Fruit fly (Drosophila melanogaster) whole organism, prepupa: ENCODE data around the gene Cortactin.
A peak's percentile ranks its signal among the peaks of the same experiment; 100 is the strongest.

Experiments
- CG10631 ChIP-seq: fragments of 200-800 bp; sonication (Bioruptor generic); optimal IDR thresholded peaks from 2 replicates; lab custom pipeline; 2016; ENCODE audit warnings: missing biosample characterization, missing genetic modification characterization
- CG10669 ChIP-seq: fragments of 200-800 bp; sonication (Bioruptor generic); optimal IDR thresholded peaks from 3 replicates; lab custom pipeline; 2018; ENCODE audit warnings: missing biosample characterization, mild to moderate bottlenecking, missing genetic modification characterization, moderate library complexity
- CG11762 ChIP-seq: fragments of 200-800 bp; sonication (Bioruptor generic); optimal IDR thresholded peaks from 3 replicates; lab custom pipeline; 2016; ENCODE audit warnings: missing biosample characterization, missing genetic modification characterization; ENCODE audit not compliant: insufficient read depth
- CG1621 ChIP-seq: fragments of 200-800 bp; sonication (Bioruptor generic); optimal IDR thresholded peaks from 3 replicates; lab custom pipeline; 2018; ENCODE audit warnings: missing biosample characterization, mild to moderate bottlenecking, missing genetic modification characterization
- CG16779 ChIP-seq: fragments of 200-800 bp; sonication (Bioruptor generic); optimal IDR thresholded peaks from 3 replicates; lab custom pipeline; 2017; ENCODE audit warnings: missing biosample characterization, mild to moderate bottlenecking, missing genetic modification characterization
- CG3032 ChIP-seq: fragments of 200-800 bp; optimal IDR thresholded peaks from 2 replicates; lab custom pipeline; 2019; ENCODE audit warnings: missing biosample characterization, mild to moderate bottlenecking, missing genetic modification characterization, moderate library complexity
- CG31627 ChIP-seq: fragments of 200-800 bp; sonication (Bioruptor generic); optimal IDR thresholded peaks from 3 replicates; lab custom pipeline; 2016; ENCODE audit warnings: missing biosample characterization, missing genetic modification characterization
- CG32006 ChIP-seq: fragments of 200-800 bp; sonication (Bioruptor generic); optimal IDR thresholded peaks from 3 replicates; lab custom pipeline; 2017; ENCODE audit warnings: missing biosample characterization, mild to moderate bottlenecking, missing genetic modification characterization
- CG3919 ChIP-seq: fragments of 200-800 bp; sonication (Bioruptor generic); optimal IDR thresholded peaks from 3 replicates; lab custom pipeline; 2016; ENCODE audit warnings: missing biosample characterization, missing genetic modification characterization
- CG4318 ChIP-seq: fragments of 200-800 bp; sonication (Bioruptor generic); optimal IDR thresholded peaks from 3 replicates; lab custom pipeline; 2017; ENCODE audit warnings: missing biosample characterization, mild to moderate bottlenecking, missing genetic modification characterization
- CG6276 ChIP-seq: fragments of 200-800 bp; sonication (Bioruptor generic); optimal IDR thresholded peaks from 2 replicates; lab custom pipeline; 2017; ENCODE audit warnings: missing biosample characterization, mild to moderate bottlenecking, missing genetic modification characterization
- CG6792 ChIP-seq: fragments of 200-800 bp; sonication (Bioruptor generic); optimal IDR thresholded peaks from 3 replicates; lab custom pipeline; 2016; ENCODE audit warnings: missing biosample characterization, missing genetic modification characterization
- CG6808 ChIP-seq: fragments of 200-800 bp; sonication (Bioruptor generic); optimal IDR thresholded peaks from 3 replicates; lab custom pipeline; 2017; ENCODE audit warnings: missing biosample characterization, missing genetic modification characterization, mild to moderate bottlenecking, moderate library complexity, missing genetic modification reagents
- CG6854 ChIP-seq: fragments of 200-800 bp; sonication (Bioruptor generic); optimal IDR thresholded peaks from 2 replicates; lab custom pipeline; 2017; ENCODE audit warnings: missing biosample characterization, mild to moderate bottlenecking, missing genetic modification characterization
- CG7368 ChIP-seq: fragments of 200-800 bp; sonication (Bioruptor generic); optimal IDR thresholded peaks from 3 replicates; lab custom pipeline; 2016; ENCODE audit warnings: missing biosample characterization, missing genetic modification characterization
- CG8119 ChIP-seq: fragments of 200-800 bp; sonication (Bioruptor generic); IDR thresholded peaks from 3 replicates; pipeline ENCODE4 v1.3.6; 2022; ENCODE audit warnings: missing biosample characterization, missing genetic modification characterization
- CG8632 ChIP-seq: fragments of 200-800 bp; sonication (Bioruptor generic); optimal IDR thresholded peaks from 3 replicates; lab custom pipeline; 2016; ENCODE audit warnings: missing biosample characterization, missing genetic modification characterization
- CG9139 ChIP-seq: fragments of 200-800 bp; sonication (Bioruptor generic); optimal IDR thresholded peaks from 3 replicates; lab custom pipeline; 2017; ENCODE audit warnings: missing biosample characterization, mild to moderate bottlenecking, missing genetic modification characterization
- Eip75B ChIP-seq: fragments of 200-800 bp; sonication (Bioruptor generic); optimal IDR thresholded peaks from 3 replicates; lab custom pipeline; 2016; ENCODE audit warnings: missing biosample characterization, missing genetic modification characterization
- Eip78C ChIP-seq: fragments of 200-800 bp; sonication (Bioruptor generic); peaks from one replicate; lab custom pipeline; 2016; ENCODE audit warnings: missing biosample characterization, missing genetic modification characterization
- Eip93F ChIP-seq: fragments of 200-800 bp; sonication (Bioruptor generic); optimal IDR thresholded peaks from 2 replicates; lab custom pipeline; 2016; ENCODE audit warnings: missing biosample characterization, mild to moderate bottlenecking, missing genetic modification characterization
- Ets21C ChIP-seq: fragments of 200-800 bp; sonication (Bioruptor generic); optimal IDR thresholded peaks from 3 replicates; lab custom pipeline; 2016; ENCODE audit warnings: missing biosample characterization, missing genetic modification characterization
- Ets96B ChIP-seq: fragments of 200-800 bp; optimal IDR thresholded peaks from 2 replicates; lab custom pipeline; 2019; ENCODE audit warnings: missing biosample characterization, mild to moderate bottlenecking, missing genetic modification characterization, moderate library complexity
- Hr39 ChIP-seq: fragments of 200-800 bp; sonication (Bioruptor generic); optimal IDR thresholded peaks from 2 replicates; lab custom pipeline; 2016; ENCODE audit warnings: missing biosample characterization, missing genetic modification characterization
- Hr4 ChIP-seq: fragments of 200-800 bp; sonication (Bioruptor generic); optimal IDR thresholded peaks from 3 replicates; lab custom pipeline; 2016; ENCODE audit warnings: missing biosample characterization, missing genetic modification characterization
- Lpt ChIP-seq: fragments of 200-800 bp; sonication (Bioruptor generic); optimal IDR thresholded peaks from 3 replicates; lab custom pipeline; 2016; ENCODE audit warnings: missing biosample characterization, missing genetic modification characterization
- Met ChIP-seq: fragments of 200-800 bp; sonication (Bioruptor generic); optimal IDR thresholded peaks from 3 replicates; lab custom pipeline; 2016; ENCODE audit warnings: missing biosample characterization, missing genetic modification characterization
- OdsH ChIP-seq: fragments of 200-800 bp; sonication (Bioruptor generic); optimal IDR thresholded peaks from 3 replicates; lab custom pipeline; 2016; ENCODE audit warnings: missing biosample characterization, missing genetic modification characterization
- Smox ChIP-seq: fragments of 200-800 bp; sonication (Bioruptor generic); optimal IDR thresholded peaks from 3 replicates; lab custom pipeline; 2016; ENCODE audit warnings: missing biosample characterization, missing genetic modification characterization
- Sox102F ChIP-seq: fragments of 200-800 bp; sonication (Bioruptor generic); optimal IDR thresholded peaks from 2 replicates; lab custom pipeline; 2016; ENCODE audit warnings: missing biosample characterization, mild to moderate bottlenecking, missing genetic modification characterization
- Sox14 ChIP-seq: fragments of 200-800 bp; sonication (Bioruptor generic); optimal IDR thresholded peaks from 3 replicates; lab custom pipeline; 2016; ENCODE audit warnings: missing biosample characterization, missing genetic modification characterization
- Sox15 ChIP-seq: fragments of 200-800 bp; sonication (Bioruptor generic); optimal IDR thresholded peaks from 3 replicates; lab custom pipeline; 2016; ENCODE audit warnings: missing biosample characterization, missing genetic modification characterization
- achi ChIP-seq: fragments of 200-800 bp; sonication (Bioruptor generic); optimal IDR thresholded peaks from 3 replicates; lab custom pipeline; 2016; ENCODE audit warnings: missing biosample characterization, missing genetic modification characterization
- acj6 ChIP-seq: fragments of 200-800 bp; sonication (Bioruptor generic); optimal IDR thresholded peaks from 3 replicates; lab custom pipeline; 2016; ENCODE audit warnings: missing biosample characterization, missing genetic modification characterization
- cyc ChIP-seq: fragments of 200-800 bp; sonication (Bioruptor generic); optimal IDR thresholded peaks from 3 replicates; lab custom pipeline; 2016; ENCODE audit warnings: missing biosample characterization, missing genetic modification characterization
- dac ChIP-seq: fragments of 200-800 bp; sonication (Bioruptor generic); optimal IDR thresholded peaks from 2 replicates; lab custom pipeline; 2017; ENCODE audit warnings: missing biosample characterization, mild to moderate bottlenecking, missing genetic modification characterization
- eg ChIP-seq: fragments of 200-800 bp; sonication (Bioruptor generic); IDR thresholded peaks from 3 replicates; pipeline ENCODE4 v1.3.6; 2022; ENCODE audit warnings: missing biosample characterization, missing genetic modification characterization
- esn ChIP-seq: fragments of 200-800 bp; sonication (Bioruptor generic); optimal IDR thresholded peaks from 2 replicates; lab custom pipeline; 2016; ENCODE audit warnings: missing biosample characterization, mild to moderate bottlenecking, missing genetic modification characterization, moderate library complexity
- fkh ChIP-seq: fragments of 200-800 bp; sonication (Bioruptor generic); optimal IDR thresholded peaks from 3 replicates; lab custom pipeline; 2017; ENCODE audit warnings: missing biosample characterization, mild to moderate bottlenecking, missing genetic modification characterization, moderate library complexity
- lz ChIP-seq: fragments of 200-800 bp; sonication (Bioruptor generic); optimal IDR thresholded peaks from 3 replicates; lab custom pipeline; 2016; ENCODE audit warnings: missing biosample characterization, missing genetic modification characterization
- pdm3 ChIP-seq: fragments of 200-800 bp; sonication (Bioruptor generic); optimal IDR thresholded peaks from 3 replicates; lab custom pipeline; 2016; ENCODE audit warnings: missing biosample characterization, missing genetic modification characterization
- salr ChIP-seq, 2 experiments: fragments of 200-800 bp; sonication (Bioruptor generic); optimal IDR thresholded peaks; 3 replicates each; lab custom pipeline; 2016 to 2018; ENCODE audit warnings: missing biosample characterization in 2 of 2, missing genetic modification characterization in 2 of 2, mild to moderate bottlenecking in 1 of 2
- ss ChIP-seq, 2 experiments: fragments of 200-800 bp; sonication (Bioruptor generic); optimal IDR thresholded peaks; 2 replicates in 1 of 2; 3 replicates in 1 of 2; lab custom pipeline; 2017 to 2018; ENCODE audit warnings: mild to moderate bottlenecking in 2 of 2, missing biosample characterization in 2 of 2, missing genetic modification characterization in 2 of 2, moderate library complexity in 1 of 2
- svp ChIP-seq: fragments of 200-800 bp; sonication (Bioruptor generic); peaks from one replicate; lab custom pipeline; 2016; ENCODE audit warnings: missing biosample characterization, missing genetic modification characterization
- topi ChIP-seq: fragments of 200-800 bp; sonication (Bioruptor generic); optimal IDR thresholded peaks from 3 replicates; lab custom pipeline; 2016; ENCODE audit warnings: missing biosample characterization, missing genetic modification characterization

The Cortactin gene

DNA sequence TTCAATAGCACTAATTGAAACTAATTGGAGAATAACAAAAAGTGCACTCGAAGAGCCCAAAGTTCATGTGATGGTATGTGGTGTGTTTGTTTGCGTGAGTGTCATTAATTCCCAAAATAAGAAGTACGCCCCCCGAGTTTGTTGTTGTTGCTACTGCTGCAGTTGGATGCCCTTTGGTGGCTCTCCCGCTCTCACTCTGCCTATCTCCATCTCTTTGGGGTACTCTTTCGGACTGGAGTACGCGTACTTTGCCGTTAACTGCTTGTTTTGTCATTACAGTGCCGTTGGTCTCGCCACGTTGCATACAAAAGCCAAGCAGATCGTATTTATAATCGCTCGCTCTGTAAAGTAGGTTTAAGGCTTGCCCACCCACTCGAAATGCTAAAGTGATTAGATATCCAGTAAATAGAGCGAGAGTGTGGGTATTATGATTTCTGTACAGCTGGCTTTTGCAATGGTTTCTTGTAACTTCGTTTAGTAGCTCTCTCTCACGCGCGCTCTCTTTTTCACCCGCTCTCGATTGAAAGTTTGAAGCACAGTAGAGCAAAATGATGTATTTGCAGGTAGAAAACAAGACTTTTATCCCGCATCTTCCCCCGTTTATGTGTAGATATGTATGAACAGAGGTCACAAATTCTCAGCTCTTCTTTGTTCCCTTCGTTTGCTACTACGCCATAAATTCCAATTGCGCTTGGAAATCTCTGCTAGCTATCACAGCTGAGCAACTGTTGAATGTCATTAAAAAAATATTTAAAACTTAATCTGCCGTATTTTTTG is 47.9 kb upstream of the Cortactin start (continued):
- TF ChIP-seq Met (GFP tag; lab: Kevin White, UChicago), result peak; percentile 71
- TF ChIP-seq CG3032, result no peak
- peak; percentile 45; the same call in 2 of the 3 replicates for TF ChIP-seq CG8119
- TF ChIP-seq CG11762 (GFP tag; lab: Kevin White, UChicago), result peak; percentile 10
- peak; percentile 28 for TF ChIP-seq CG6808 (GFP tag; lab: Kevin White, UChicago)
- TF ChIP-seq CG3919 (GFP tag; lab: Kevin White, UChicago), result peak; percentile 49
- no peak for TF ChIP-seq CG6854
- peak; percentile 64 for TF ChIP-seq Hr4 (GFP tag; lab: Kevin White, UChicago)
- TF ChIP-seq salr (GFP tag; optimal IDR thresholded peaks at IDR 0.05; lab: Kevin White, UChicago), result peak in 1 of 2 experiments; percentile 12
- peak; percentile 78 for TF ChIP-seq CG32006 (GFP tag; lab: Kevin White, UChicago)
- TF ChIP-seq pdm3 (GFP tag; lab: Kevin White, UChicago), result no peak
- peak; percentile 83 for TF ChIP-seq Eip78C (GFP tag; lab: Kevin White, UChicago)
- TF ChIP-seq Sox14 (GFP tag; lab: Kevin White, UChicago), result peak; percentile 80
- peak; percentile 52 for TF ChIP-seq topi (GFP tag; lab: Kevin White, UChicago)
- peak; percentile 49 for TF ChIP-seq Sox15 (GFP tag; lab: Kevin White, UChicago)
- TF ChIP-seq CG16779, result peak; percentile 5
- peak in 1 of 2 experiments; percentile 37 for TF ChIP-seq ss (GFP tag; optimal IDR thresholded peaks at IDR 0.05; lab: Kevin White, UChicago)
- peak; percentile 47 for TF ChIP-seq OdsH
- no peak for TF ChIP-seq fkh (GFP tag; lab: Kevin White, UChicago)
- peak; percentile 61 for TF ChIP-seq Eip93F (GFP tag; lab: Kevin White, UChicago)
- TF ChIP-seq CG10669 (GFP tag; lab: Kevin White, UChicago), result peak; percentile 12
- TF ChIP-seq eg (GFP tag; lab: Robert Waterston, UW), result no peak; the same call in 2 of the 3 replicates
- TF ChIP-seq Ets21C (GFP tag; lab: Kevin White, UChicago), result no peak
- TF ChIP-seq CG1621 (tag; lab: Kevin White, UChicago), result no peak
- TF ChIP-seq CG7368, result peak; percentile 5
- TF ChIP-seq, all 60 proteins: peak for 43

DNA sequence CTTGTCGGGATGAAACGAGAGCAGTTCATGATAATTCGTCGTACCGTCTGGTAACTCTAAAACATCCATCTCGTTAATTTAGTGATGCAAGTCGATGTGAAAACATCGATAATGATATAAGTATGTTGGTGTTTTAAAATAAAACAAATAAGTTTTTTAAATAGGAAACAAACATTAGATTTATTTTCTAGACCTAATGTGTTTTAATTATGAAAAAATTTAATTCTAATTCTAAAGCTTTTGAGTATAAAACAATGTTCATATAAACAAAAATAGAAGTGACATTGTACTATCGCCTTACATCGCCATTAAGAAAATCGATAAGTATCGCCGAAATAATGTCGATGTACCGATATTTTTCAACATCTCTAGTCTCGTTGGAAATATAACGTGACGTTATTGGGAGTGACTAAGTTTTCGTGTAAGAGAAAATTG is 46.8 kb upstream of the Cortactin start, which contains the start of gene Rab11:
Gene Rab11 (plus strand): TSS at position 363 of the 435 bp plus-strand sequence.
- peak; percentile 48 for TF ChIP-seq CG31627 (GFP tag; lab: Kevin White, UChicago)
- TF ChIP-seq lz (GFP tag; lab: Kevin White, UChicago), result peak; percentile 45
- TF ChIP-seq Eip75B (GFP tag; lab: Kevin White, UChicago), result no peak
- no peak for TF ChIP-seq CG9139 (GFP tag; lab: Kevin White, UChicago)
- peak; percentile 31 for TF ChIP-seq CG6792 (GFP tag; lab: Kevin White, UChicago)
- no peak for TF ChIP-seq Eip93F (GFP tag; lab: Kevin White, UChicago)
- TF ChIP-seq CG3919 (GFP tag; lab: Kevin White, UChicago), result peak; percentile 48
- TF ChIP-seq Hr4 (GFP tag; lab: Kevin White, UChicago), result peak; percentile 57
- TF ChIP-seq Lpt (GFP tag; lab: Kevin White, UChicago), result no peak
- peak; percentile 1 for TF ChIP-seq CG11762 (GFP tag; lab: Kevin White, UChicago)
- peak; percentile 8 for TF ChIP-seq Sox102F (GFP tag; lab: Kevin White, UChicago)
- TF ChIP-seq Ets96B (tag; lab: Kevin White, UChicago), result no peak
- peak; percentile 54 for TF ChIP-seq topi (GFP tag; lab: Kevin White, UChicago)
- TF ChIP-seq CG6276 (GFP tag; lab: Kevin White, UChicago), result no peak
- TF ChIP-seq achi (GFP tag; lab: Kevin White, UChicago), result peak; percentile 15
- peak; percentile 52 for TF ChIP-seq OdsH
- TF ChIP-seq CG3032, result peak; percentile 41
- TF ChIP-seq Met (GFP tag; lab: Kevin White, UChicago), result peak; percentile 47
- peak; percentile 27 for TF ChIP-seq CG32006 (GFP tag; lab: Kevin White, UChicago)
- TF ChIP-seq CG6854, result no peak
- no peak for TF ChIP-seq dac (GFP tag; lab: Kevin White, UChicago)
- no peak for TF ChIP-seq pdm3 (GFP tag; lab: Kevin White, UChicago)
- TF ChIP-seq CG4318, result no peak
- TF ChIP-seq svp (GFP tag; lab: Kevin White, UChicago), result peak; percentile 52
- no peak for TF ChIP-seq Smox (GFP tag; lab: Kevin White, UChicago)
- peak; percentile 15 for TF ChIP-seq cyc
- TF ChIP-seq CG8632 (GFP tag; lab: Kevin White, UChicago), result peak; percentile 11
- TF ChIP-seq CG10631 (GFP tag; lab: Kevin White, UChicago), result peak; percentile 53
- peak; percentile 47 for TF ChIP-seq Hr39 (GFP tag; lab: Kevin White, UChicago)
- TF ChIP-seq Sox14 (GFP tag; lab: Kevin White, UChicago), result peak; percentile 39
- peak; percentile 64 for TF ChIP-seq esn (GFP tag; lab: Kevin White, UChicago)
- TF ChIP-seq Eip78C (GFP tag; lab: Kevin White, UChicago), result peak; percentile 49
- peak; percentile 11 for TF ChIP-seq fkh (GFP tag; lab: Kevin White, UChicago)
- peak; percentile 17 for TF ChIP-seq Sox15 (GFP tag; lab: Kevin White, UChicago)
- peak; percentile 48 for TF ChIP-seq acj6 (GFP tag; lab: Kevin White, UChicago)
